Worm (Caenorhabditis elegans): ENCODE results near the gene Y94H6A.2.

ce11 chrIV:2773382-2773979, 43.4 kb downstream of the Y94H6A.2 start:
- TF ChIP-seq ztf-23 (GFP tag; IDR thresholded peaks at IDR 0.05): no peak
- no peak for TF ChIP-seq med-1 (GFP tag; optimal IDR thresholded peaks at IDR 0.05; ENCODE audit: insufficient read depth)

Measured in whole organism, midembryonic.